Worm (Caenorhabditis elegans) whole organism, L4 larva: ENCODE measurements around the gene F26F2.4.

Experiments used
- dmd-9 ChIP-seq: fragments of 200-800 bp; sonication (Bioruptor generic); IDR thresholded peaks from 2 replicates; pipeline ENCODE4 v1.3.6; 2022; ENCODE audit warnings: missing genetic modification reagents, missing genetic modification characterization, missing compliant biosample characterization
- lin-13 ChIP-seq: fragments of 150-350 bp; optimal IDR thresholded peaks from 2 replicates; lab custom pipeline; 2014; ENCODE audit warnings: missing biosample characterization, missing genetic modification reagents, missing genetic modification characterization
- lsy-2 ChIP-seq, 2 experiments: fragments of 150-350 bp in 1 of 2; sonication (generic microtip) in 1 of 2; optimal IDR thresholded peaks; 2 replicates each; lab custom pipeline; 2014 to 2017; ENCODE audit warnings: missing biosample characterization in 2 of 2, missing genetic modification characterization in 2 of 2
- mdt-29 ChIP-seq: fragments of 200-800 bp; sonication (Bioruptor generic); IDR thresholded peaks from 2 replicates; pipeline ENCODE4 v1.3.6; 2022; ENCODE audit warnings: missing genetic modification reagents, missing genetic modification characterization, missing compliant biosample characterization
- mes-2 ChIP-seq: sonication (generic microtip); optimal IDR thresholded peaks from 2 replicates; lab custom pipeline; 2016; ENCODE audit warnings: missing genotype, mild to moderate bottlenecking, missing genetic modification characterization, missing compliant biosample characterization; ENCODE audit not compliant: poor library complexity, severe bottlenecking
- skn-1 ChIP-seq: fragments of 150-350 bp; optimal IDR thresholded peaks from 2 replicates; lab custom pipeline; 2014; ENCODE audit warnings: missing biosample characterization, missing genetic modification characterization
- snpc-1.2 ChIP-seq: fragments of 200-800 bp; sonication (Bioruptor generic); IDR thresholded peaks from 2 replicates; pipeline ENCODE4 v1.3.6; 2022; ENCODE audit warnings: missing genetic modification reagents, missing genetic modification characterization, missing compliant biosample characterization
- zag-1 ChIP-seq: fragments of 150-350 bp; optimal IDR thresholded peaks from 2 replicates; lab custom pipeline; 2014; ENCODE audit warnings: missing biosample characterization, missing genetic modification characterization

- TF ChIP-seq zag-1 (no peak), dmd-9 (GFP tag; lab: Robert Waterston, UW) (no peak), mes-2 (tag; lab: Kevin White, UChicago) (no peak), snpc-1.2 (GFP tag; lab: Robert Waterston, UW) (no peak), lsy-2 (tag; optimal IDR thresholded peaks at IDR 0.05; lab: Kevin White, UChicago) (no peak), mdt-29 (no peak), skn-1 (tag; lab: Kevin White, UChicago) (no peak), lin-13 (GFP tag; lab: Kevin White, UChicago) (no peak)
These were observed 10.4 kb downstream of the F26F2.4 start, which contains the start of gene F26F2.8 for ce11 chrV:20579534-20579933.
